Fruit fly (Drosophila melanogaster) whole organism, adult: Measurements from ENCODE around the gene Irp-1B.

Experiments used
- CG11617 ChIP-seq: fragments of 200-800 bp; sonication (Bioruptor generic); optimal IDR thresholded peaks from 2 replicates; lab custom pipeline; 2017; ENCODE audit warnings: mild to moderate bottlenecking, missing biosample characterization, missing genetic modification reagents, missing genetic modification characterization
- CG12768 ChIP-seq: fragments of 200-800 bp; sonication (Bioruptor generic); optimal IDR thresholded peaks from 2 replicates; lab custom pipeline; 2017; ENCODE audit warnings: missing biosample characterization, missing genetic modification characterization, mild to moderate bottlenecking, moderate library complexity, missing genetic modification reagents
- CG1620 ChIP-seq: fragments of 200-800 bp; sonication (Bioruptor generic); optimal IDR thresholded peaks from 2 replicates; lab custom pipeline; 2016; ENCODE audit warnings: missing biosample characterization, missing genetic modification characterization
- CG7101 ChIP-seq: fragments of 200-800 bp; sonication (Bioruptor generic); optimal IDR thresholded peaks from 2 replicates; lab custom pipeline; 2018; ENCODE audit warnings: missing biosample characterization, mild to moderate bottlenecking, missing genetic modification characterization, moderate library complexity
- Clk ChIP-seq: fragments of 200-800 bp; sonication (Bioruptor generic); optimal IDR thresholded peaks from 2 replicates; lab custom pipeline; 2017; ENCODE audit warnings: missing biosample characterization, missing genetic modification characterization
- Crg-1 ChIP-seq: fragments of 200-800 bp; sonication (Bioruptor generic); optimal IDR thresholded peaks from 2 replicates; lab custom pipeline; 2016; ENCODE audit warnings: missing biosample characterization, missing genetic modification characterization
- Hr96 ChIP-seq: fragments of 200-800 bp; sonication (Bioruptor generic); optimal IDR thresholded peaks from 2 replicates; lab custom pipeline; 2016; ENCODE audit warnings: missing biosample characterization, missing genetic modification characterization
- Mnt ChIP-seq: fragments of 200-800 bp; sonication (Bioruptor generic); optimal IDR thresholded peaks from 2 replicates; lab custom pipeline; 2016; ENCODE audit warnings: missing biosample characterization, mild to moderate bottlenecking, missing genetic modification characterization
- ovo ChIP-seq: fragments of 200-800 bp; sonication (Bioruptor generic); optimal IDR thresholded peaks from 2 replicates; lab custom pipeline; 2016; ENCODE audit warnings: missing biosample characterization, missing genetic modification characterization

- TF ChIP-seq CG12768 (GFP tag; lab: Kevin White, UChicago) (no peak), Crg-1 (no peak), Hr96 (GFP tag; lab: Kevin White, UChicago) (no peak), CG1620 (GFP tag; lab: Kevin White, UChicago) (no peak), CG11617 (GFP tag; lab: Kevin White, UChicago) (no peak), CG7101 (tag; lab: Kevin White, UChicago) (no peak), ovo (GFP tag; lab: Kevin White, UChicago) (no peak), Clk (GFP tag; lab: Kevin White, UChicago) (no peak), Mnt (GFP tag; lab: Kevin White, UChicago) (no peak)
Measured at dm6 chr3R:10403940-10404339, 8.7 kb downstream of the Irp-1B start.
